Worm (Caenorhabditis elegans): ENCODE data around the gene B0507.4.

- TF ChIP-seq snu-23 (GFP tag; optimal IDR thresholded peaks at IDR 0.05): no peak
- TF ChIP-seq lin-39 (tag; optimal IDR thresholded peaks at IDR 0.05): no peak
- TF ChIP-seq ztf-4 (tag; optimal IDR thresholded peaks at IDR 0.05): no peak
- no peak for TF ChIP-seq dpl-1 (GFP tag; optimal IDR thresholded peaks at IDR 0.05)
- TF ChIP-seq nhr-85 (tag): no peak
- TF ChIP-seq nhr-19 (GFP tag; conservative IDR thresholded peaks at IDR 0.05): no peak
- TF ChIP-seq unc-98 (GFP tag; IDR thresholded peaks at IDR 0.05): no peak
- TF ChIP-seq mdl-1 (tag; optimal IDR thresholded peaks at IDR 0.05): no peak
Measured at ce11 chrV:8716175-8716574, 38.6 kb upstream of the B0507.4 start, which contains the start of gene glr-5.
